Worm (Caenorhabditis elegans) whole organism, young adult: Measurements from ENCODE around the gene C26B9.5.

Experiments used
- athp-1 ChIP-seq: sonication (generic microtip); optimal IDR thresholded peaks from 2 replicates; lab custom pipeline; 2017; ENCODE audit warnings: mild to moderate bottlenecking, missing genetic modification characterization, missing compliant biosample characterization
- lsl-1 ChIP-seq: fragments of 200-800 bp; sonication (Bioruptor generic); optimal IDR thresholded peaks from 2 replicates; lab custom pipeline; 2018; ENCODE audit warnings: mild to moderate bottlenecking, missing genetic modification characterization, moderate library complexity, missing compliant biosample characterization
- tlf-1 ChIP-seq: fragments of 200-800 bp; sonication (Bioruptor generic); optimal IDR thresholded peaks from 2 replicates; lab custom pipeline; 2018; ENCODE audit warnings: mild to moderate bottlenecking, missing genetic modification characterization, missing compliant biosample characterization

DNA sequence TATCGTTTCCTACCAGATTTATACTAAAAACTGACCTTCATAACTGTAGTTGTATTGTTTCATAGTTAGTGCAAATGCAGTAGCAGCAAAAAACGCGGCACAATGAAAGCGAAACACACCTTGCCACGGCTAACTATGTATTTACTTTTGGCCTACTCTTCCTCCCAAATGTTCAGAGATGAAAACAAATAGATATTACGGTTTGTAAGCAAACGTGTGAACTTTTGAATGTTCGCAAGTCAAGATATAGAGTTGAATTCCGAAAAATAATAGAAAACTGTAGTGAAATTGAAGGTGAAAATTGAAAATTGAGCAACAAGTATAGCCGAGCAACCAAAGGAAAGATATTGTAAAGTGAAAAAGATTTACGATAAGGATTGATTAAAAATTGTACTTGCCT is 34.9 kb downstream of the C26B9.5 start, which contains the start of gene chtl-1:
- TF ChIP-seq tlf-1 (GFP tag; lab: Kevin White, UChicago), result no peak
- TF ChIP-seq lsl-1 (GFP tag; lab: Kevin White, UChicago), result no peak
- TF ChIP-seq athp-1 (tag; lab: Kevin White, UChicago), result no peak
